Fruit fly (Drosophila melanogaster) whole organism, larva: ENCODE data around the gene Cpsf6.
A peak's percentile ranks its signal among the peaks of the same experiment; 100 is the strongest.

ENCODE experiments used
- noc ChIP-seq: fragments of 200-800 bp; sonication (Bioruptor generic); optimal IDR thresholded peaks from 3 replicates; lab custom pipeline; 2019; ENCODE audit warnings: missing biosample characterization, mild to moderate bottlenecking, missing genetic modification characterization, moderate library complexity

The Cpsf6 gene

DNA sequence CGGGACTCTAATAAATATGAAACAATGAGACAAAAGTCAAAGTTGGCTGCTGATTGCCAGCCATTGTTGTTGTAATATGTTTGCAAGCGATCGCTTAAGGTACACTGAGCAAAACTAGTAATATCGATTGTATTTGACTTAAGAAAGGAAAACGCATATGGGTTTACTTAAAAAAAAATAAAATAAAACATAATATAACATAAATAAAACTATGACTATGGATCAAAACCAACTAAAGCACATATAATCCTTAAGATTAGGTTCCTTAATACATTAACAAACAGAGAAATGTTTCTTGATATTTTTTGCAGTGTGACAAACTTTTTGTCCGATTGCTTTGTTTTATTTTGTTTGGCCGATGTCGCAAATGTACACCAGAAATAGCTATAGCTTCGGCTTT is 18.3 kb upstream of the Cpsf6 start:
- TF ChIP-seq noc (tag; lab: Kevin White, UChicago): no peak

DNA sequence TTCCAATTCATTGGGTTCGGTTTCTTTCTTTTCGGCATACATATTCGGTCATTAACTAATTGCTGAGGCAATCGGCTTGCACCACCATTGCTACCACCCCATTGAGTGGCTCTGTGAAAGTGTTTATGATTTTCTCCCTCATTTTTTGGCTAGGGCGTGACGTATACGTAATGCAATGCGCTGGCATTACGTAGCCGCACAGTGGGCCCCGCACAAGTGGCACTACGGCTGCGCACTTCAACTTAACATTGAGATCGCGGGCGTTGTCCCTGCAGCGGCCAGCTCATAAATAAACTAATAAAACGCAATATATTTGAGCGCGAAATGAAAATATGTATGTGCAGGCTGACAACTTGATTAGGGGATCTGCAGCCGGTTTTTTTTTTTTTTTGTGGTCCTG is 16.1 kb upstream of the Cpsf6 start:
- TF ChIP-seq noc (tag; lab: Kevin White, UChicago): no peak

DNA sequence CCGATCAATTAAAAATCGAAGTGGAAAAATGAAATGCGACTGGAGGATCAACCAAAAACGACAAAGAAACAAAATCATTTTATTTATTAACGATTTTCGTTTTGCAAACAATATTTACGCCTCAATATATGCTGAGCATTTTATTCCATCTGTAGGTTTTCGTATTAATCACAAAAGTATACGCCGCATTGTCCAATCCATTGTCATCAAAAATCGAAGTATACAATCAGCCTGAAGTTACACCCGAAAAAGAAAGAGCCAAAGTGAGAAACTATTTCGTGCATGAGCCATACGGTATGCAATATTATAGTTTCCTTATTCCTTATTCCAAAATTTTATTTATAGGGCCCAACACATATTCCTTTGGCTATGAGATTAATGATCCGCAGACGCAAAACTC is 13.7 kb upstream of the Cpsf6 start:
- no peak for TF ChIP-seq noc (tag; lab: Kevin White, UChicago)

DNA sequence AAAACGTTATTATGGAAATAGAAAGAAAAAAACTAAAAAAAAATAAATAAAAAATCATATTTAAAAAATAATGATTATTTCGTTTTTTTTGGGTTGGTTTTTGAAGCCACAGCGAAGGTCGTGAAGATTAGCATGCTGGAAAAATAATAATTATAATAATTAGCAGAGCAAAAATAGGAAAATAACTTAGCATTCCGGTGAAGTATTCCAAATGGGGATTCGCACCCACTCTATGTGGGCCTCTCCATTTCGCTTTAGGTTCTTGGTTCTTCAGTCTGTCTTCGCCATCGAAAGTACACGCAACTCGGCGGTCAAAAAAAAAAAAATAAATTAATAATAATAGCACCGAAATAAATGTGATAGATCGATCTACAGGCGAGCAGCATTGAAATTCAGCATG is 13.0 kb upstream of the Cpsf6 start, which contains the start of gene CG34462:
Gene CG34462, plus strand, starts transcription at position 301 of the 400 bp plus-strand sequence.
- no peak for TF ChIP-seq noc (tag; lab: Kevin White, UChicago)

DNA sequence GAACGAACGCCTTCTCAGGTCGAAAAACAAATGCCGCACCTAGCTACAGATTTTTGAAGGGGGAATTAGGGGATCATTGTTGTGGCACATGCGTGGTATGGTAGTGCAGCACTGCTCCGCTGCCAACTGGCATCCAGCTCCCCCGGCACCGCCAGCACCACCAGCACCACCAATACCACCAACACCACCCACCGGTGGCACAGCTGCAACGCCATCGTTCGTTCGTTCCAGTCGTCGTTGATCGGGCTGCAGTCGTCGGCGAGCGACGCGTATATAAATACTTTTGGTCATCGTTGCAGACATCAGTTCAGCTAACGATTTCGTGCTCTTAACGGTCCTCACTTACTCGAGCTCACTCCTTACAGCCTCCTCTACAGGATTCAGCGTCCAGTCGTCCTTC is 10.3 kb upstream of the Cpsf6 start, which contains the start of gene CG34461:
Gene CG34461, plus strand, starts transcription at position 301 of the 400 bp plus-strand sequence.
- no peak for TF ChIP-seq noc (tag; lab: Kevin White, UChicago)

DNA sequence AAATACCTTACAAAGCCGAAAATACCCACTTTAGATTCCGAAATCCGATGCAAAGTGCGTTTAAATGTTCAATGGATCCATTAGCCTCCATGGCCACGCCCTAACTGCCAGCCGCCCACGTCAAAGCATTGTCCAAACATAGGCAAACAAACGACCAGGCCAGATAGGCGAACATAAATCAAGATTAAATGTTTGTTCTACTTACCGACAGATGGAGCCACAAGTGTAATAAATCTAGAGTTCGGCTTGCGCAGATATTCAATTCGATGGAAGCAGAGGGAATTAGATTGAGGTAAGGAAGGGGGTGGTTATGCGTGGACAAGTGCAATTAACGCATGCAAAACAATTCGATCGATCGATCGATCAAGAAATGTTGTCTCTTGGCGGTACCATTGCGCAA is 8.5 kb upstream of the Cpsf6 start:
- TF ChIP-seq noc (tag; lab: Kevin White, UChicago): no peak

DNA sequence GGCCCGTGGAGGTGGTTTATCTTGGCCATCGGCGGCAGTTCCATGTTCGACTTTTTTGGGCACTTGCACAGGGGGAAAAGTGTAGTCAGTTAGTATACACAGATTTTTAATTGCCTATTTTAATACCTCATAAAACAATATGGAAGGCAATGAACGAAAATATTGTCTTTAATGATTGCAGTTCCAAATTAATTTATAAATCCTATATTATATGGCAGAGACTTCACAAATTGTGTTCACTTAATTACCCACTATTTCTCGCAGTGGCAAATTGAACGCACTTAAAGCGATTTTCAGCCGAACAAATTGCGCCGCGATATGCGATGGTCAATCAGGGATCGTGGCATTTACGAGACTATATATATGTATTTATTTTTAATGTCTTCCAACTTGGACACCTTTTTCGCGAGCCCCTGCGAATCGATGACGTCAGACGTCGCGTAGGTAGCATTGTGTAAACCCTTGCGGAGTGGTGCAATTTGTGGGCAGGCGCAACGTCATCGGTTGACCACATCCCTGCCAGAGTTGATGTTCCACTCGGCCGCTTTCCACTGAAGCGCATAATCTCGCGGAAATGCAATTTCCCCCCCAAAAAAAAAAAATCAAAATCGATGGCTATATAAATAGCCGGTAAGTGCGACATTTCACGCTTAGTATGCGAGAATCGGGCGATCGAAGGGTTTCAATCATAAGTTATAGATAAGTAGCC is 5.0 kb upstream of the Cpsf6 start, which contains the start of gene CG13670:
Gene CG13670, plus strand, starts transcription at position 659 of the 709 bp plus-strand sequence.
- TF ChIP-seq noc (tag; lab: Kevin White, UChicago): no peak

DNA sequence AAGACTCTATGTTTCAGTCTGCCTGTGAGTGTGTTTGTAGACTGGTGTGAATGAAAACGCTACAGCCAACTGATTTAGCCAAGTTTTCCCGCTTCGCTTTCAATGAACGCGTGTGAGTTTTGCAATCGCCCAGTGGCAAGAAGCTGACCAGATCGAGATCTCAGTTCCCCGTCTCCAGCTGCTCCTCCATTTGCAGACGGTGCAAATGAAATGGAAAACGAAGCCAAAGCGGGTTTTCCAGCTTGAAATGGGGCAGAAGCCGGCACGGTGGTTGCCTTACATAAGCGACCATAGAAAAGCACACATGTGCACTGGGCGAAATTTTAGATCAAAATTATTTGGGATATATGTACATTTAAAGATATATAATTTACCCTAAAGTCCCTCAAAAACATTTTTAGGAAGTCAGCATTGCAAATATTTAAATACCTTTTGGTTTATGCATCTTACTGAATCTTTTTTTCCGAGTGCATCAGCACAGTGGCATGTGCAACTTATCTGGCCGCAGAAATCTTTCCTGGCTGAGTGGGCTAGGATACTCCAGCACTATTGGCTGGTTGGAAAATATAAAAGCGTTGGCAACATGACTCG is 3.7 kb upstream of the Cpsf6 start, which contains the start of gene CG43059:
Gene CG43059, minus strand, starts transcription at position 51 of the 591 bp plus-strand sequence.
- no peak for TF ChIP-seq noc (tag; lab: Kevin White, UChicago)

DNA sequence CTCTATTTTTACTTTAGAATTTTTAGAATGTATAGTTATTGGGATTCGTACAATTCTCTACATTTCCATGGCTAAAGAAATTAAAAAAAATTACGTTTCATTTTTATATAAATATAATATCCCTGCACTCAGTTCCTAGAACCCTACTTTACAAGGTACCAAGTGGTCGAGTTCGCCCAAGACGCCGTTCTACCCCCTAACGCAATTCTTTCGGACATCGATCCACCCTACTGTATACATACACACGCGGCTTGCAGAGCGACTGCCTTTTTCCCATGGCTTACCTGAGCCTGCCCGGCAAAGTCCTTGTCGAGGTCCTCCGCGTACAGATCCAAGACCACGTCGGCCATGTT is 538 bp downstream of the Cpsf6 start:
- peak; percentile 5 for TF ChIP-seq noc (tag; lab: Kevin White, UChicago)

DNA sequence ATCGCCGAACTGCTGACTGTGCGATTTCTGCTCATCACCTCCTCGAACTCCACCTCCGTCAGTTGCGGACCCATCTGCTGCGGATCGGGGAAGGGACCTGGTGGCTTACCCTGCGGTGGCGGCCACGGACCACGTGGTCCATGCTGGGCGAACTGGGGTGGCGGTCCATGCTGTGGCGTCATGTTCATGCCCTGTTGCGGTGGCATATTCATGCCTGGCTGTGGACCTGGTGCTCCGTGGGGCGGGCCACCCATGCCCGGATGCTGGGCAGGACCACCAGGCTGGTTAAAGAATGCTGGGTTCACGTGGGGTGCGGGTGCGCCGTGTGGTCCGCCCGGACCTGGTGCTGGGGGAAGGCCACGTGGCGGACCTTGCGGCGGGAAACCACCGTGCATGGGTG is 3.0 kb downstream of the Cpsf6 start:
- no peak for TF ChIP-seq noc (tag; lab: Kevin White, UChicago)

DNA sequence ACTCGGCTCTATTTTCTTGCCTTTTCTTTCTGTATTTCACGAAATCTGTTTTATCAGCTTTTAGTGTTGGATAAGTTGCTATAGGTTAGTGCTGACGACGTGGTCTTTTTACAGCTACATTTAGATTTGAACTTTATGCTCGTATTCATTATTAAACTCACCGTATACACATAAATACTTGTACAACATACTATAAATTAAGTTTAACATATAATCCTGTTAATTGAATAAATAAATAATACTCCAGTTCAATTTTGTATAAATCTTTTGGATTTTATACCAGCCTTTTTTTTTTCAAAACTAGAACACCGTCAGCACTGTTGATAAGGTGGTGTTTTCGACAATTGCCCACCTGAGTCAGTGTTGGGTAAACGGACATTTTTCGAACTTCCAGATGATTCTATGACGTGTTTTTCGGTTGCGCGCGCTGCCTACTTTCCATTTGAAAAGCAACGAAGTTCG is 6.4 kb downstream of the Cpsf6 start, which contains the start of gene BI-1:
Gene BI-1, minus strand, starts transcription at position 51 of the 462 bp plus-strand sequence.
- peak; percentile 82 for TF ChIP-seq noc (tag; lab: Kevin White, UChicago)

DNA sequence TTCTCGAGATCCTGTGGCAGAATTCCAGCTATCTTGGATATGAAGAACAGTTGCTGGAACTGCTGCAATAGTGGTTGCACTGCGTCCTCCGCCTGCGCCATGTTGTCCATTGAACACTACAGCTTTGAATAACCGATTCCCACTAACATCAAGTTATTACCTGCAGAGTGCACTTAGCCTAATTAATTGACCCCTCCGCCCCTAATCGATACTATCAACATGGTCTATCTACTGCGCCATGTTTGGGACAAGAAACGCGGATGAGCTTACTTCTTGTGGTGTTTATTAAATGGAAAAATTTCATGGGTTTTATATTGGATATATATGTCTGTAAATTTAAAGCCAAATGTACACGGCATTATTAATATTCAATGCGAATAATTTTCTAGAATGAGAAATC is 8.4 kb downstream of the Cpsf6 start, which contains the start of gene Gr66a:
Gene Gr66a, minus strand, starts transcription at position 101 of the 400 bp plus-strand sequence.
- TF ChIP-seq noc (tag; lab: Kevin White, UChicago): no peak

DNA sequence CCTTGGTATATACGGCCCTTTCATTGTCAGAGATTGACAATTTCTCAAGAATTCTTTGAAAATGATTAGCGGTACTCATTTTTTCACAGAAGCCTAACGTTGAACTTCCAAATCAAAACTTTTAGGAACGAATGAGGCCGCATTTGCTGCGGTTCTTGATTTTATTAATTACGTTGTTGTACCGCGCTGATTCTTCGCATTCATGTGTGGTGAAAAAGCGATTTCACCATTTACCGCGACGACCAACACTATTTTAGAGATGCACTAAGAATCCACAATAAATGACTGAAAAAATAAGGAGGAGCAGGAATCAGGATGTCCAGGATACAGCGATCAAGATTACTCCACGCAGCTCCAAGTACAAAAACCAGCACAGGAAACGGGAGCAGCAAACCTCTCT is 11.4 kb downstream of the Cpsf6 start, which contains the start of the genes CG7194 and Sbp2:
Gene CG7194, minus strand, starts transcription at position 148 of the 400 bp plus-strand sequence.
Gene Sbp2, plus strand, starts transcription at position 246 of the 400 bp plus-strand sequence.
- TF ChIP-seq noc (tag; lab: Kevin White, UChicago): no peak

DNA sequence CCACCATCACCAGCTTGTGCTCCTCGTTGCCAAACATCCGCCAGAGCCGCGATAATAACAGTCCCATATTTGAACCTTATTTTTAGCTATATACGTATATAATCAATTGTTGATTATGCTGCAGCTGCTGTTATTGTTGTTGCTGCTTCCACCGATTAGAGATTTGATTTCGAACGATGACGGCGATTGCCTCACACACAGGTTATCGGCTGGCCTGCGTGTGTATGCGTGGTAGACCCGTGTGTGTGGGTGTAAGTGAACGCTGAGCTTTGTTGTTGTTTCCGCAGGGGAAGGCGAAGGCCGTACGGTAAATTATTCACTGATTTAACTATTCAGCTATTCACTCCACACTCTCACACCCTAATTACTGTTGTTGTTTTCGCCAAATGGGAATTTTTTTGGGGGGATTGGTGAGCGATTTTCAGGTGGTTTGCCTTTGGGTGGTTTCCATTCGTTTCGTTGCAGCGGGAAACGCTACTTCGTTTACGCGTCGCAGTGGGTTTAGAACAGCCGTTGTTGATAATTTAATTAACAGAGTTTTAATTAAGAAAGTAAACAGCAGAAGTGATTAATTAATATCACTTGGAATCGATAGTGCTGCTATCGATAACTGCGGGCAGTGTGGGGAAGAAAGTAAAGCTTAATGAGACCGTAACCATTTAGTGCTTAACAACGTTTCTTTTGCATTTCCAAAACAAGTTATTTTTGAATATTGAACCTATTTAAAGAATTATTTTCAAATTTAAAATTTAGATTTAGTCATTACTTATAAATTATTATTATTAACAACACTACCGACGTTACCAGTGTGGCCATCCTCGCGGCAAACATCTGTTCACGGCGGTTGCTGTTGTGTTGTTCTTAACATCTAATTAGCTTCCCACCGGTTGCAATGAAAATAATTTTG is 15.8 kb downstream of the Cpsf6 start, which contains the start of the genes Arl5 and CG13671:
Gene Arl5, minus strand, starts transcription at position 616 of the 907 bp plus-strand sequence.
Gene CG13671, plus strand, starts transcription at position 841 of the 907 bp plus-strand sequence.
- TF ChIP-seq noc (tag; lab: Kevin White, UChicago): peak; percentile 49

DNA sequence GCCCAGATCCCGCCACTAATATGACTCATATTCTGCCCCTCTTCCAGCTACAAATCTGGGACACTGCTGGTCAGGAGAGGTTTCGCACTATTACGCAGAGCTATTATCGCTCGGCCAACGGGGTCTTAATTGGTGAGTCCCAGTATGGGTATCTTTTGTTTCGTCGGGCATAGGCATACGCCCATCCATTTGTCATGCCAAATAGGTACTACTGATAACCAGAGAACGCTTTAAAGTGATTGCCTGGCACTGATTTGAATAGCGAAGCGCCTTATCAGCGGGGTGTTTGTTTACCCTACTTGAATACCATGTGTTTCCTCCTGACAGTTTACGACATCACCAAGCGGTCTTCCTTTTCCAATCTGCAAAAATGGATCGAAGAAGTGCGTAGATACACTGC is 17.8 kb downstream of the Cpsf6 start:
- TF ChIP-seq noc (tag; lab: Kevin White, UChicago): peak; percentile 12
